Worm (Caenorhabditis elegans): ENCODE results near the gene srw-140.
A peak's percentile ranks its signal among the peaks of the same experiment; 100 is the strongest.

srw-140 gene

ce11 chrV:5165426-5165825, at the start of gene srw-140:
Gene srw-140, plus strand, starts transcription at chrV:5165726.
- TF ChIP-seq W03F9.2 (tag; optimal IDR thresholded peaks at IDR 0.05) = no peak
- TF ChIP-seq dao-5 (tag; optimal IDR thresholded peaks at IDR 0.05) = no peak
- TF ChIP-seq him-1 (tag; optimal IDR thresholded peaks at IDR 0.05) = no peak

ce11 chrV:5119109-5119508, 46.4 kb upstream of the srw-140 start, which contains the start of gene C04F5.9:
Gene C04F5.9, minus strand, starts transcription at chrV:5119209.
- TF ChIP-seq dao-5 (tag; optimal IDR thresholded peaks at IDR 0.05) (no peak), W03F9.2 (tag; optimal IDR thresholded peaks at IDR 0.05) (no peak), him-1 (tag; optimal IDR thresholded peaks at IDR 0.05) (no peak)

ce11 chrV:5119679-5120078, 45.8 kb upstream of the srw-140 start, which contains the start of gene sid-1:
Gene sid-1, plus strand, starts transcription at chrV:5119970.
- no peak for TF ChIP-seq W03F9.2 (tag; optimal IDR thresholded peaks at IDR 0.05)

- TF ChIP-seq him-1 (tag; optimal IDR thresholded peaks at IDR 0.05) = no peak
These were observed 38.7 kb upstream of the srw-140 start, which contains the start of gene F14F9.5 for ce11 chrV:5126793-5127192. Gene F14F9.5, plus strand, starts transcription at chrV:5127093.

ce11 chrV:5130018-5130417, 35.5 kb upstream of the srw-140 start, which contains the start of gene F14F9.8:
Gene F14F9.8, plus strand, starts transcription at chrV:5130318.
- TF ChIP-seq him-1 (tag; optimal IDR thresholded peaks at IDR 0.05) = no peak

ce11 chrV:5131380-5131779, 34.1 kb upstream of the srw-140 start:
- TF ChIP-seq him-1 (tag; optimal IDR thresholded peaks at IDR 0.05) (no peak), dao-5 (tag; optimal IDR thresholded peaks at IDR 0.05) (no peak), W03F9.2 (tag; optimal IDR thresholded peaks at IDR 0.05) (peak; percentile 29)

ce11 chrV:5132441-5132840, 33.1 kb upstream of the srw-140 start, which contains the start of gene F14F9.4:
Gene F14F9.4, plus strand, starts transcription at chrV:5132741.
- no peak for TF ChIP-seq him-1 (tag; optimal IDR thresholded peaks at IDR 0.05)
- no peak for TF ChIP-seq dao-5 (tag; optimal IDR thresholded peaks at IDR 0.05)
- TF ChIP-seq W03F9.2 (tag; optimal IDR thresholded peaks at IDR 0.05) = no peak

ce11 chrV:5137919-5138318, 27.6 kb upstream of the srw-140 start, which contains the start of gene F14F9.3:
Gene F14F9.3, plus strand, starts transcription at chrV:5138219.
- TF ChIP-seq W03F9.2 (tag; optimal IDR thresholded peaks at IDR 0.05) (no peak), him-1 (tag; optimal IDR thresholded peaks at IDR 0.05) (no peak), dao-5 (tag; optimal IDR thresholded peaks at IDR 0.05) (no peak)

ce11 chrV:5143785-5144184, 21.7 kb upstream of the srw-140 start, which contains the start of gene srh-129:
Gene srh-129, minus strand, starts transcription at chrV:5143885.
- TF ChIP-seq him-1 (tag; optimal IDR thresholded peaks at IDR 0.05) (no peak), dao-5 (tag; optimal IDR thresholded peaks at IDR 0.05) (no peak), W03F9.2 (tag; optimal IDR thresholded peaks at IDR 0.05) (no peak)

ce11 chrV:5144541-5144940, 21.0 kb upstream of the srw-140 start, which contains the start of gene F14F9.2:
Gene F14F9.2, plus strand, starts transcription at chrV:5144841.
- TF ChIP-seq W03F9.2 (tag; optimal IDR thresholded peaks at IDR 0.05) = no peak

ce11 chrV:5146394-5146793, 19.1 kb upstream of the srw-140 start, which contains the start of gene F14F9.6:
Gene F14F9.6, minus strand, starts transcription at chrV:5146494.
- TF ChIP-seq him-1 (tag; optimal IDR thresholded peaks at IDR 0.05) = no peak
- no peak for TF ChIP-seq dao-5 (tag; optimal IDR thresholded peaks at IDR 0.05)
- TF ChIP-seq W03F9.2 (tag; optimal IDR thresholded peaks at IDR 0.05) = no peak

ce11 chrV:5150880-5151279, 14.6 kb upstream of the srw-140 start, which contains the start of gene srh-130:
Gene srh-130, plus strand, starts transcription at chrV:5151180.
- TF ChIP-seq dao-5 (tag; optimal IDR thresholded peaks at IDR 0.05) (no peak), him-1 (tag; optimal IDR thresholded peaks at IDR 0.05) (no peak), W03F9.2 (tag; optimal IDR thresholded peaks at IDR 0.05) (no peak)

ce11 chrV:5155516-5155915, 10.0 kb upstream of the srw-140 start, which contains the start of gene srx-38:
Gene srx-38, minus strand, starts transcription at chrV:5155616.
- TF ChIP-seq him-1 (tag; optimal IDR thresholded peaks at IDR 0.05) (no peak), W03F9.2 (tag; optimal IDR thresholded peaks at IDR 0.05) (no peak), dao-5 (tag; optimal IDR thresholded peaks at IDR 0.05) (no peak)

- TF ChIP-seq him-1 (tag; optimal IDR thresholded peaks at IDR 0.05) = no peak
- TF ChIP-seq W03F9.2 (tag; optimal IDR thresholded peaks at IDR 0.05) = no peak
- TF ChIP-seq dao-5 (tag; optimal IDR thresholded peaks at IDR 0.05) = no peak
These were observed 7.9 kb upstream of the srw-140 start, which contains the start of gene srx-39 for ce11 chrV:5157660-5158059. Gene srx-39, minus strand, starts transcription at chrV:5157760.

- TF ChIP-seq W03F9.2 (tag; optimal IDR thresholded peaks at IDR 0.05) (no peak), dao-5 (tag; optimal IDR thresholded peaks at IDR 0.05) (no peak), him-1 (tag; optimal IDR thresholded peaks at IDR 0.05) (no peak)
These were observed 7.2 kb upstream of the srw-140 start, which contains the start of gene abu-15 for ce11 chrV:5158302-5158701. Gene abu-15, plus strand, starts transcription at chrV:5158602.
